Worm (Caenorhabditis elegans): ENCODE measurements around the gene tag-30.

ce11 chrIV:11900399-11900798 lies 45.4 kb upstream of the tag-30 start:
- TF ChIP-seq nhr-10 (tag; optimal IDR thresholded peaks at IDR 0.05) (no peak), zag-1 (tag; optimal IDR thresholded peaks at IDR 0.05) (no peak), egl-27 (tag; optimal IDR thresholded peaks at IDR 0.05) (no peak), aly-2 (tag; optimal IDR thresholded peaks at IDR 0.05) (no peak), blmp-1 (tag; optimal IDR thresholded peaks at IDR 0.05; ENCODE audit: insufficient read depth) (no peak), dmd-4 (tag; optimal IDR thresholded peaks at IDR 0.05) (no peak), ztf-1 (GFP tag; conservative IDR thresholded peaks at IDR 0.05) (no peak), lin-11 (tag; optimal IDR thresholded peaks at IDR 0.05) (no peak), R02D3.7 (tag; optimal IDR thresholded peaks at IDR 0.05) (no peak), nhr-25 (tag; optimal IDR thresholded peaks at IDR 0.05) (no peak), lin-13 (GFP tag; optimal IDR thresholded peaks at IDR 0.05) (no peak), nhr-11 (tag; optimal IDR thresholded peaks at IDR 0.05) (no peak), ceh-82 (tag; optimal IDR thresholded peaks at IDR 0.05) (no peak), mab-5 (tag; optimal IDR thresholded peaks at IDR 0.05) (no peak)
